Fruit fly (Drosophila melanogaster): ENCODE data around the gene CG7565.

CG7565 gene

DNA sequence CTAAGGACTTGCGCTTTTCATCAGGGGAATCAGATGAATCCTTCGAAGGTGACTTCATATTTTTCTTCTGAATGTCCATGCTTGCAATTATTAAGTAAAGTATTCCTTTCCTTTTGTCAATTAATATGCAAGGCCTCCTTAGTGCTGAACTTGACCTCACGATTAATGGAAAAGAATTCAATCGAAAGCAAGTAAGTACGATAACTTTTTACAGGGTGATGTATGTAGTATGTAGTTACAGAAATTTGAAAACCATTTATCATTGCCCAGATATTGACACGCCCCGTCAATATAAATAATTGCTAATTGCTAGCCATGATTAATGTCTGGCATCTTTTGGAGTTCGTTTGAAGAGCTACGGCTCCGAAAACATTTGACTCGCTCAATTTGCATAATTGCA lies 21.7 kb downstream of the CG7565 start, which contains the start of gene CG42591:
Gene CG42591, minus strand, starts transcription at position 101 of the 400 bp plus-strand sequence.
- no peak for TF ChIP-seq Snoo (tag; optimal IDR thresholded peaks at IDR 0.05)
- TF ChIP-seq CG17806 (tag; optimal IDR thresholded peaks at IDR 0.05) = no peak
- no peak for TF ChIP-seq CG8159 (tag; optimal IDR thresholded peaks at IDR 0.05)
- no peak for TF ChIP-seq gl (tag; optimal IDR thresholded peaks at IDR 0.05)
- TF ChIP-seq CG12605 (GFP tag; IDR thresholded peaks at IDR 0.05) = no peak
- no peak for TF ChIP-seq rn (GFP tag; IDR thresholded peaks at IDR 0.05)
- TF ChIP-seq CG8301 (tag; optimal IDR thresholded peaks at IDR 0.05) = no peak
- TF ChIP-seq CG32121 (GFP tag; IDR thresholded peaks at IDR 0.05) = no peak

DNA sequence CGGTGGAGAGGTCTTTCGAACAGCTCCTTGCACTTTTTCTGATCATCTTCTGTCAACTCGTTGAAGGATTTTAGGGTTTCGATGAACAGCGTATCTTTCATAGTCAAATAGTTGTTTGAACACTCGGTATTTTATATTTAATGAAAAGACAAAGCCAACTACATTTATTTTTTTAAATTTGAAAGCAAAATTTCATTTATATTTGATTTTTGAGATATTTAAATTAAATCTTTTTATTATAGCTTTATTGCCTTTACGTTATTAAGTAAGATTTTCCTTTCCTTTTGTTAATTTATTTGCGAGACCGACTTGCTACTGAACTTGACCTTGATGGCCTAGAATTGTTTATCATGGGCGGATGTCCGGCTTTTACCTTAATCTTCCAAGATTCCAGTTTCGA lies 22.4 kb downstream of the CG7565 start, which contains the start of gene CG42590:
Gene CG42590, minus strand, starts transcription at position 101 of the 400 bp plus-strand sequence.
- no peak for TF ChIP-seq Ets98B (GFP tag; IDR thresholded peaks at IDR 0.05)
- no peak for TF ChIP-seq CG15710 (tag; optimal IDR thresholded peaks at IDR 0.05)
- no peak for TF ChIP-seq CG34367 (tag; optimal IDR thresholded peaks at IDR 0.05)
- TF ChIP-seq CG8159 (tag; optimal IDR thresholded peaks at IDR 0.05) = no peak
- no peak for TF ChIP-seq EcR (GFP tag; optimal IDR thresholded peaks at IDR 0.05)
- no peak for TF ChIP-seq Pif1A (GFP tag; optimal IDR thresholded peaks at IDR 0.05)
- TF ChIP-seq CG12605 (GFP tag; IDR thresholded peaks at IDR 0.05) = no peak

DNA sequence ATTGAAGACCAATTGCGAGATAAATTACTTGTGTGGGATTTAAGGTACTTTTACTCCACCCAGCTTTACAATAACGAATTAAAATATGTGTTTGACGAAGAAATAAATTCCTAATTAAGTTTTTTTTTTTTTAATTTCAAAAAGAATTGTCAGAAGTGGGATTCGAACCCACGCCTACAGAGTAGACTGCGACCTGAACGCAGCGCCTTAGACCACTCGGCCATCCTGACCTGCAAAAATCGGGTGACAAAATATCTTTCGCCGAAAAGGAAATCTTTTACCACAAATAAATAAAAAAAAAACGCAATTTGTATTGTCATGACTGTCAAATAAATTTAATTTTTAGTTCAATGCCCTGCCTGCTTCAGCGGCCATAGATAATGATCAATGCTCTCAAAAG lies 23.5 kb downstream of the CG7565 start:
- TF ChIP-seq CG8159 (tag; optimal IDR thresholded peaks at IDR 0.05) (no peak), CG4496 (GFP tag; IDR thresholded peaks at IDR 0.05) (no peak), EcR (GFP tag; optimal IDR thresholded peaks at IDR 0.05) (no peak), CG9948 (tag; optimal IDR thresholded peaks at IDR 0.05) (no peak), Pif1B (GFP tag; optimal IDR thresholded peaks at IDR 0.05) (no peak), CG17806 (tag; optimal IDR thresholded peaks at IDR 0.05) (no peak), Ets98B (GFP tag; IDR thresholded peaks at IDR 0.05) (no peak), CG15710 (tag; optimal IDR thresholded peaks at IDR 0.05) (no peak), fd96Ca (GFP tag; IDR thresholded peaks at IDR 0.05) (no peak), D1 (tag; optimal IDR thresholded peaks at IDR 0.05) (no peak), CG12605 (GFP tag; IDR thresholded peaks at IDR 0.05) (no peak), gl (tag; optimal IDR thresholded peaks at IDR 0.05) (no peak), CG14655 (GFP tag; optimal IDR thresholded peaks at IDR 0.05) (no peak), CG32121 (GFP tag; IDR thresholded peaks at IDR 0.05) (no peak)

DNA sequence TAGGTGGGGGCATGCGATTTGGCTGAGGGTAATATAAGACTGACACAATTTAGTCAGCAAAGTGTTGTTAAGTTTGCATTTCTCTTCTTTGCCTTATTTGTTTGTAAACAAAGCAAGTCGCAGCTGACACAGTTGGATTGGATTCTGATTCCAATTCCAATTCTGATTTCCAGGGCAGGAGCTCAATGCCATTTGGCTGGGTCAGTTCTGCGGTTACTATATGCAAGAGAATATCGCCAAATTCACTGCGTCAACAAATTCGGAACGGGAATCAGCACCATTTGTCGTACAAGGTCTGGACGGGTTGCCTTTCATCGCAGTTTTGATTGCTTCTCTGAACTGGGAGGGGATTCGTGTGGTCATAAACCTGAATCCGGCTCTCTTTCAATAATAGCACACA lies 24.1 kb downstream of the CG7565 start:
- no peak for TF ChIP-seq CG34367 (tag; optimal IDR thresholded peaks at IDR 0.05)
- TF ChIP-seq CG15710 (tag; optimal IDR thresholded peaks at IDR 0.05) = no peak
- no peak for TF ChIP-seq EcR (GFP tag; optimal IDR thresholded peaks at IDR 0.05)
- TF ChIP-seq CG32121 (GFP tag; IDR thresholded peaks at IDR 0.05) = no peak

DNA sequence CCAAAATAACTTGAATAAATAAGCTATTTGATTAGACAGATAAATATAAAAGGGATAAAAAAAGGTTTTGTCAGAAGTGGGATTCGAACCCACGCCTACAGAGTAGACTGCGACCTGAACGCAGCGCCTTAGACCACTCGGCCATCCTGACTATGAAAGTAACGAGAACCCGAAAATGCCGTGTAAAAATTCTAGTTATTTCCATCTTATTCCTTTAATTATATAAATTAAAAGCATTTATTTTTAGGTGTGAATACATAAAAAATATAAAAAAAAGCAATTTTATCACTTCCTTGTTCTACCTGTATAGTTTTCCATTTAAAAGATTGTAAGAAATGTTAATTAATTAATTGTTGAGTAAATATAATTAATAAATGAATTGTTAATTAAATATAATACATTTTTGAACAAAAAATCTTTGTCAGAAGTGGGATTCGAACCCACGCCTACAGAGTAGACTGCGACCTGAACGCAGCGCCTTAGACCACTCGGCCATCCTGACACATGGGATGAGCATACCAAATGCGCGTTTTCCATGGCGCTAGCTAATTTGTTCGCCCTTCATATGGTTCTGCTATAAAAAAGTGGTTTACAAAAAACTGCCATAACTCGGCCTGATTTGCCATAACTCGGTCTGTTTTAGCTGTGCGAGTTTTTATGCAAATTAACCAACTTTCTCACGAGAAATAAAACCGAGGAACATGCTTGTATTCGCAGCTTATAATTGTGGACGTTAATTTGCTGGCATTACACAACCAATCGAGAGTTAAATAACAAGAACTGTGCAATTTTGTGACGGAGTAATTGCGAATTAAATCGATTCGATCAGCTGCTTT lies 25.8 kb downstream of the CG7565 start:
- no peak for TF ChIP-seq CG9948 (tag; optimal IDR thresholded peaks at IDR 0.05)
- TF ChIP-seq CG14655 (GFP tag; optimal IDR thresholded peaks at IDR 0.05) = no peak
- TF ChIP-seq CG8159 (tag; optimal IDR thresholded peaks at IDR 0.05) = no peak
- TF ChIP-seq D1 (tag; optimal IDR thresholded peaks at IDR 0.05) = peak; percentile 45
- no peak for TF ChIP-seq CG15710 (tag; optimal IDR thresholded peaks at IDR 0.05)
- TF ChIP-seq Ets98B (GFP tag; IDR thresholded peaks at IDR 0.05) = no peak; the same call in 1 of the 2 replicates
- no peak for TF ChIP-seq EcR (GFP tag; optimal IDR thresholded peaks at IDR 0.05)
- TF ChIP-seq CG13204 (GFP tag; optimal IDR thresholded peaks at IDR 0.05) = no peak
- no peak for TF ChIP-seq Pif1A (GFP tag; optimal IDR thresholded peaks at IDR 0.05)
- TF ChIP-seq CG8301 (tag; optimal IDR thresholded peaks at IDR 0.05) = peak; percentile 1
- TF ChIP-seq CG32121 (GFP tag; IDR thresholded peaks at IDR 0.05) = no peak
- no peak for TF ChIP-seq CG4496 (GFP tag; IDR thresholded peaks at IDR 0.05)
- no peak for TF ChIP-seq CG34367 (tag; optimal IDR thresholded peaks at IDR 0.05)
- TF ChIP-seq gl (tag; optimal IDR thresholded peaks at IDR 0.05) = peak; percentile 24
- TF ChIP-seq CG12605 (GFP tag; IDR thresholded peaks at IDR 0.05) = peak; percentile 65; the same call in 1 of the 2 replicates
- TF ChIP-seq rn (GFP tag; IDR thresholded peaks at IDR 0.05) = no peak
- TF ChIP-seq CG10348 (GFP tag; IDR thresholded peaks at IDR 0.05) = no peak
- TF ChIP-seq Pif1B (GFP tag; optimal IDR thresholded peaks at IDR 0.05) = no peak
- no peak for TF ChIP-seq fd96Ca (GFP tag; IDR thresholded peaks at IDR 0.05)
- no peak for TF ChIP-seq CG17806 (tag; optimal IDR thresholded peaks at IDR 0.05)

DNA sequence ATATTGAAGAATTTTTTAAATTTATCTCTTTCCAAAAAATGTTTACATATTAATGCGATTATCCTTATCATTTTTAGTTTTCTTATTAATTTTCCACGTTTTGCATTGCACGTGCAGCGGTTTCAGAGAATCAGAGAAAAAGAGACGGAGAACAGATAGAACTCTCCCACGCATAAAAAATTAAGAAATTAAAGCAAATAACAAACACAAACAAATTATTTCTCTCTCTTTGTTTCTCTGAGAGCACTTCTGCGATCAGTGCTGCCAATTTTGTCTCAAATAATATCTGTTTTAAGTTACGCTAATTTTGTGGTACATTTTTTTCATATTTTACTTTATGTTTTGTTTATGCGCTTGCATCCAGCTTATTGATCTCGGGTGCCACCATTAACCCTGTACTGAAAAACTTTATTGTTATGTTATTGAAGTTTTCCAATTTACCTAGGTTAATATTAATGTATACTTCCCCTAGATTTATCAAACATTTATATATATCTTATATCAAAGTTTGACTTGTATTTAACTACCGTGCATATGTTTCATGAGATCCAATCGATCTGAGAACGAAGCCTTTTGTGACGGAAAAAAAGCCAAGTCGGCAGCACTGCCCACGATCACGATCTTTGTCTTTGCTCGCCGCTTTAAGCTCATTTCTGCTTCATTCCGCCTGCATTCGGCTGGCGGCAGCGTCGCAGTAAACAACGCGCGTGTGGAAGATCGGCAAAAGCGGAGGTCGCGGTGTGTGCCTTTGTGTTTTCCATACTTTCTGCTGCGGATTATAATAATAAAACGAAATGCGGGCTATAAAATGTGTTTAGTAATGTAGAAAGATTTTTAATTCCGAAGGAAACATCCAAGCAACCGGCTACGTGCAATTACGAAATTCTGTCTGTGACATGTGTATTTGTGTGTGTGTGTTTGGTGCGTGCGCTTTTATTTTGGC lies 28.1 kb downstream of the CG7565 start, which contains the start of gene Sarm:
Gene Sarm, plus strand, starts transcription at position 661 of the 943 bp plus-strand sequence.
- TF ChIP-seq CG8301 (tag; optimal IDR thresholded peaks at IDR 0.05) (peak; percentile 52), EcR (GFP tag; optimal IDR thresholded peaks at IDR 0.05) (peak; percentile 47), CG9948 (tag; optimal IDR thresholded peaks at IDR 0.05) (peak; percentile 35), Ets98B (GFP tag; IDR thresholded peaks at IDR 0.05) (no peak; the same call in none of the 2 replicates), D1 (tag; optimal IDR thresholded peaks at IDR 0.05) (no peak), CG17806 (tag; optimal IDR thresholded peaks at IDR 0.05) (peak; percentile 43), CG15710 (tag; optimal IDR thresholded peaks at IDR 0.05) (peak; percentile 59), CG8159 (tag; optimal IDR thresholded peaks at IDR 0.05) (peak; percentile 69), Pif1A (GFP tag; optimal IDR thresholded peaks at IDR 0.05) (no peak), Snoo (tag; optimal IDR thresholded peaks at IDR 0.05) (peak; percentile 52), CG14655 (GFP tag; optimal IDR thresholded peaks at IDR 0.05) (peak; percentile 76), CG34367 (tag; optimal IDR thresholded peaks at IDR 0.05) (peak; percentile 20), rn (GFP tag; IDR thresholded peaks at IDR 0.05) (no peak), CG4496 (GFP tag; IDR thresholded peaks at IDR 0.05) (peak; percentile 52; the same call in 1 of the 3 replicates), CG13204 (GFP tag; optimal IDR thresholded peaks at IDR 0.05) (peak; percentile 36)

All from whole organism, pupa.